Fruit fly (Drosophila melanogaster): ENCODE results near the gene rtet.

Gene rtet

DNA sequence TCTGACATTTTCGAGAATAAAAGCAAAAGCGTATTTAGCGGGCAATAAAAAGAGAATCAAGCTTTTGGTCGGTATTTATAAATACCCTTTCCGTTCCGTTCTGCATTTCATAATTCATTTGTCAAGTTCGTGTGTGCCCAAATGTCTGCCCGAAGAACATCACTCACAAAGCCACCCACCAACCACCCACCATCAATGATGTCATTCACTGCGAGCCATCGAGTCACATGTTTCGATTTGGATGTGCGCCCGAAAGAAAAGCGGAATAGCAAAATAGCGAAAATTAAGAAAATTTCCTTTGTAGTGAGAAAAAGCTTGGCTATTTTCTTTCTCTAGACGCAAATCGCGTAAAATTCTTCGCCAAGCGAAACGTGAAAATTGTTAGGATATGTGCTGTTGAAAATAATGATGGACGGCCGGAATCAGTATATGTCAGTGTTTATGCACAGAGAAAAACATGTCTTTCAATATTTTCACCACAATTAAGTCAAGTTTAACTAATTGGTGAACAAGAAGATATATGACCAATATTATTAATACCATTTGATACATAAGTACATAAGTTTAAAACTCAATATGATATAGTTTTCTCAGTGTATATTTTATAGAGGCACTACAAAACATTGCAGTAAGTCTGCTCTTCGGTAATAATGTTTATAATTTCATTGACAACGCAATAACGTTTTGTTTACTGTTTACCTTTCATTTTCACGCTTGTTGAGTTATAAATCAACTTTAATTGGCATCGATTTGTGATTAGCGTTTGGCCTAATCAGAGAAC is 43.0 kb downstream of the rtet start (continued):
- TF ChIP-seq nerfin-1 (tag; optimal IDR thresholded peaks at IDR 0.05) (peak; percentile 4), nerfin-2 (GFP tag; IDR thresholded peaks at IDR 0.05; ENCODE audit: partially characterized antibody) (no peak), HLHmδ (GFP tag; optimal IDR thresholded peaks at IDR 0.05) (no peak), sna (GFP tag; IDR thresholded peaks at IDR 0.05; ENCODE audit: partially characterized antibody) (no peak), pfk (GFP tag; optimal IDR thresholded peaks at IDR 0.05) (no peak), Jarid2 (GFP tag; optimal IDR thresholded peaks at IDR 0.05) (no peak), CG13287 (GFP tag; IDR thresholded peaks at IDR 0.05; ENCODE audit: partially characterized antibody) (no peak), maf-S (GFP tag; optimal IDR thresholded peaks at IDR 0.05) (peak; percentile 2), lmd (GFP tag; IDR thresholded peaks at IDR 0.05) (peak; percentile 44; the same call in 1 of the 2 replicates), CG5245 (GFP tag; optimal IDR thresholded peaks at IDR 0.05) (no peak), ATbp (GFP tag; optimal IDR thresholded peaks at IDR 0.05) (no peak), stc (GFP tag; IDR thresholded peaks at IDR 0.05) (peak; percentile 52; the same call in 1 of the 2 replicates), Ets97D (GFP tag; optimal IDR thresholded peaks at IDR 0.05) (peak; percentile 8), CG7928 (GFP tag; optimal IDR thresholded peaks at IDR 0.05) (no peak), CG18262 (tag; optimal IDR thresholded peaks at IDR 0.05) (peak; percentile 39), NK7.1 (GFP tag; optimal IDR thresholded peaks at IDR 0.05) (peak; percentile 16), D (optimal IDR thresholded peaks at IDR 0.05) (no peak), D (GFP tag; optimal IDR thresholded peaks at IDR 0.05) (no peak), CG12299 (tag; optimal IDR thresholded peaks at IDR 0.05) (peak; percentile 26), gcm (GFP tag; optimal IDR thresholded peaks at IDR 0.05) (peak; percentile 26), CG4730 (GFP tag; IDR thresholded peaks at IDR 0.05) (0 out of 2 replicates have a peak, but pooled peaks have one; percentile 36), CG10147 (GFP tag; optimal IDR thresholded peaks at IDR 0.05) (peak; percentile 54), scrt (GFP tag; optimal IDR thresholded peaks at IDR 0.05) (peak; percentile 22), CG2875 (GFP tag; optimal IDR thresholded peaks at IDR 0.05) (no peak), CG11504 (tag; optimal IDR thresholded peaks at IDR 0.05) (peak; percentile 65), CG10321 (GFP tag; IDR thresholded peaks at IDR 0.05) (peak; percentile 36; the same call in 1 of the 2 replicates), sd (tag; optimal IDR thresholded peaks at IDR 0.05) (peak; percentile 84), CG7963 (GFP tag; IDR thresholded peaks at IDR 0.05; ENCODE audit: partially characterized antibody) (no peak), Hey (tag; optimal IDR thresholded peaks at IDR 0.05) (no peak), CrebB (tag; optimal IDR thresholded peaks at IDR 0.05) (peak; percentile 4), HLH54F (GFP tag; optimal IDR thresholded peaks at IDR 0.05) (peak; percentile 25), Sox100B (GFP tag; optimal IDR thresholded peaks at IDR 0.05) (peak; percentile 47), CG4282 (GFP tag; optimal IDR thresholded peaks at IDR 0.05) (no peak), CG7745 (tag; optimal IDR thresholded peaks at IDR 0.05) (no peak), CG2129 (GFP tag; IDR thresholded peaks at IDR 0.05; ENCODE audit: partially characterized antibody) (no peak), Usf (GFP tag; optimal IDR thresholded peaks at IDR 0.05) (no peak), CG10462 (GFP tag; optimal IDR thresholded peaks at IDR 0.05) (no peak), mld (GFP tag; IDR thresholded peaks at IDR 0.05; ENCODE audit: partially characterized antibody) (no peak), CG12236 (GFP tag; optimal IDR thresholded peaks at IDR 0.05) (peak; percentile 19), CG9727 (GFP tag; optimal IDR thresholded peaks at IDR 0.05) (peak; percentile 65), dmrt99B (tag; optimal IDR thresholded peaks at IDR 0.05) (peak; percentile 71), CG7556 (GFP tag; optimal IDR thresholded peaks at IDR 0.05) (peak; percentile 49), chm (GFP tag; IDR thresholded peaks at IDR 0.05) (no peak), CG13123 (GFP tag; optimal IDR thresholded peaks at IDR 0.05) (peak; percentile 2), CG7786 (GFP tag; optimal IDR thresholded peaks at IDR 0.05) (peak; percentile 32), slou (GFP tag; optimal IDR thresholded peaks at IDR 0.05) (no peak), dati (GFP tag; IDR thresholded peaks at IDR 0.05) (no peak), repo (GFP tag; optimal IDR thresholded peaks at IDR 0.05) (no peak)
